Worm (Caenorhabditis elegans) whole organism, L1 larva: ENCODE results near the gene D2096.9.

Source experiments
- C16A3.4 ChIP-seq: fragments of 150-350 bp; optimal IDR thresholded peaks from 2 replicates; lab custom pipeline; 2014; ENCODE audit warnings: missing biosample characterization, missing genetic modification characterization
- blmp-1 ChIP-seq: fragments of 150-350 bp; optimal IDR thresholded peaks from 2 replicates; lab custom pipeline; 2014; ENCODE audit warnings: missing biosample characterization, missing genetic modification characterization
- elt-3 ChIP-seq, 6 experiments: fragments of 150-350 bp in 1 of 6; sonication (generic microtip); optimal IDR thresholded peaks; 2 replicates each; lab custom pipeline; 2017 to 2018; ENCODE audit warnings: missing biosample characterization in 6 of 6, missing genetic modification characterization in 6 of 6, inconsistent platforms in 1 of 6
- lin-15B ChIP-seq: fragments of 150-350 bp; sonication (generic microtip); optimal IDR thresholded peaks from 3 replicates; lab custom pipeline; 2014; ENCODE audit warnings: missing biosample characterization, missing genetic modification characterization
- lin-39 ChIP-seq: fragments of 150-350 bp; optimal IDR thresholded peaks from 2 replicates; lab custom pipeline; 2014; ENCODE audit warnings: missing biosample characterization, missing genetic modification reagents, missing genetic modification characterization
- nhr-76 ChIP-seq: sonication (generic microtip); optimal IDR thresholded peaks from 2 replicates; lab custom pipeline; 2017; ENCODE audit warnings: missing biosample characterization, missing genetic modification characterization
- pag-3 ChIP-seq: sonication (generic microtip); optimal IDR thresholded peaks from 2 replicates; lab custom pipeline; 2017; ENCODE audit warnings: missing genetic modification characterization, mild to moderate bottlenecking, missing compliant biosample characterization, antibody characterized with exemption, borderline replicate concordance; ENCODE audit not compliant: insufficient read depth
- pqm-1 ChIP-seq: sonication (generic microtip); optimal IDR thresholded peaks from 3 replicates; lab custom pipeline; 2017; ENCODE audit warnings: missing biosample characterization, missing genetic modification characterization

DNA sequence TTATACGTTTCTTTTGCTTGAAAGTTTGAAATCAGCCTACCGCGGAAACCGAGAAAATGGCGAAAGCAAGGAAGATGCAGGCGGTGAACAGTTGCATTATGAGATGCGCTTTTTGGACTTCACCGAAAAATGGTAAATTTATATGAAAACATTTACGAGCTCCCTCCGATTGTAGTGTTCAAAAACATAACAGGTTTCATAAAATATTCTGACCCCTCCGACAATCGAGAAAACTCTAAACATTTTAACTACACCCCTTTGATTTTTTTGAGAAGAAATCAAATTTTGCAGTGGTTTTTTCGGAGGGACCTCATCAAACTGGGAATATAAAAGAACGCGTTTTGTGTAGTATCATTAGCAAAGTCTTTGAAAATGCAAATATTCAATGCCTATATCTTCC is 35.5 kb downstream of the D2096.9 start, which contains the start of the genes F17E9.18 and F17E9.15:
- TF ChIP-seq pqm-1 (tag; lab: Kevin White, UChicago) (no peak), C16A3.4 (tag; lab: Kevin White, UChicago) (no peak), lin-39 (tag; lab: Kevin White, UChicago) (no peak), pag-3 (tag; lab: Kevin White, UChicago) (no peak), nhr-76 (no peak), blmp-1 (tag; lab: Kevin White, UChicago) (no peak), elt-3 (tag; optimal IDR thresholded peaks at IDR 0.05; lab: Kevin White, UChicago) (no peak), lin-15B (tag; lab: Kevin White, UChicago) (no peak)
